Worm (Caenorhabditis elegans): ENCODE data around the gene Y116F11A.3.
A peak's percentile ranks its signal among the peaks of the same experiment; 100 is the strongest.

The Y116F11A.3 gene

DNA sequence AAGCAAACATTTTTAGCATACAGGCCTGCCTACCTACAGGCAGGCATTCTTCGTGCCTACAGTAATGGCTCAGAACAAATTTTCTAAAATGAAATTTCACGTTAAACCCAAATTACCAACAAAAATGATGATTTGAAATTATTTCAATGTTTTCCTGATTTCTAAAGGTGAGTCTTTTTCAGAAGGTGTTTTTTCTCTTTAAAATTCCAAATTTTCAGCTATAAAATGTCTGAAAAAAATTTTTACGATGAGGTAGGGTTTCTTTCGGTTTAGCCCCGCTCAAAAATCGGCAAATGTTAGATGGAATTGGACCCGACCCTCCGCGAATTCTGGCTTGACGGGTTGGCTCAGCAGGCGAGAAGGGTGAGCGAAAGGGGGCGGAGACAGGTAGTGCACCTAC lies 17.0 kb downstream of the Y116F11A.3 start, which contains the start of gene W04E12.5:
Gene W04E12.5, plus strand, starts transcription at position 301 of the 400 bp plus-strand sequence.
- TF ChIP-seq nhr-10 (tag; optimal IDR thresholded peaks at IDR 0.05) (no peak), nhr-129 (tag; optimal IDR thresholded peaks at IDR 0.05) (no peak), lsy-2 (tag; optimal IDR thresholded peaks at IDR 0.05) (no peak), mab-5 (tag; optimal IDR thresholded peaks at IDR 0.05) (no peak), nhr-237 (tag; optimal IDR thresholded peaks at IDR 0.05) (no peak), unc-55 (GFP tag; optimal IDR thresholded peaks at IDR 0.05) (no peak), sma-3 (GFP tag; optimal IDR thresholded peaks at IDR 0.05) (no peak)

DNA sequence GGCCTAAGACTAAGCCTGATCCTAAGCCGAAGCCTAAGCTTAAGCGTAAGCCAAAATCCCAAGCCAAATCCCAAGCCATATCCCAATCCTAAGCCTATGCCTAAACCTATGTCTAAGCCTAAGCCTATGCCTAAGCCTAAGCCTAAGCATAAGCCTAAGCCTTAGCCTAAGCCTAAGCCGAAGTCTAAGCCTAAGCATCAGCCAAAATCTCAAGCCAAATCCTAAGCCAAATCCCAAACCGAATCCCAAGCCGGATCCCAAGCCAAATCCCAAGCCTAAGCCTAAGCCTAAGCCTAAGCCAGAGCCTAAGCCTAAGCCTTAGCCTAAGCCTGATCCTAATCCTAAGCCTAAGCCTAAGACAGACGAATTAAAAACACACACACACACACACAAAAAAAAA lies 18.3 kb downstream of the Y116F11A.3 start:
- TF ChIP-seq ztf-4 (tag; optimal IDR thresholded peaks at IDR 0.05) (no peak), snpc-4 (tag; optimal IDR thresholded peaks at IDR 0.05) (no peak), aly-2 (tag; optimal IDR thresholded peaks at IDR 0.05) (no peak), nhr-237 (tag; optimal IDR thresholded peaks at IDR 0.05) (no peak), mab-5 (tag; optimal IDR thresholded peaks at IDR 0.05) (no peak), ceh-82 (tag; optimal IDR thresholded peaks at IDR 0.05) (no peak), nhr-129 (tag; optimal IDR thresholded peaks at IDR 0.05) (no peak), lin-39 (tag; optimal IDR thresholded peaks at IDR 0.05) (no peak), ceh-16 (tag; optimal IDR thresholded peaks at IDR 0.05) (no peak), sma-9 (GFP tag; optimal IDR thresholded peaks at IDR 0.05) (no peak), sma-9 (tag; optimal IDR thresholded peaks at IDR 0.05) (no peak), ZK546.5 (tag; optimal IDR thresholded peaks at IDR 0.05) (no peak), sma-3 (GFP tag; optimal IDR thresholded peaks at IDR 0.05) (no peak), dmd-4 (tag; optimal IDR thresholded peaks at IDR 0.05) (no peak), ztf-1 (GFP tag; conservative IDR thresholded peaks at IDR 0.05) (no peak), C34F6.9 (tag; optimal IDR thresholded peaks at IDR 0.05) (no peak), ztf-11 (tag; optimal IDR thresholded peaks at IDR 0.05) (no peak)

DNA sequence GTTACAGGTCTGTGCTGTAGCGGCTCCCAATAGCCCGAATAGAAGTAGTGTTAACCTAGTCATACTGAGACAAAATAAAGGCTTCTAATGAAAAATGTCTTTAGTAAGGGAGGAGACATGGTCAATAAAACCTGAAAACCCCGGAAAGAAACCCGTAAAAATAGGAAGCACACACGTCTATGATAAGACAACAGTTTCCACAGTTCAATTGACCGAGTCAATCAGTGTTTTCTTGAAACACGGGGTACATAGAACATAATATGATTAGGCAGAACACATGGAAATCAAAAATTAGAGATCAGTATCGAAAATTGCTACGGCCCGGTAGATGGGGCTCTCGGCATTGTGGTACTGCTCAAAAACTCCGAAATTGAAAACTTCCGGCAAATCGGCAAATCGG lies 22.3 kb downstream of the Y116F11A.3 start, which contains the start of gene clec-49:
Gene clec-49, minus strand, starts transcription at position 103 of the 400 bp plus-strand sequence.
- TF ChIP-seq nhr-77 (tag; optimal IDR thresholded peaks at IDR 0.05) (no peak), sma-9 (GFP tag; optimal IDR thresholded peaks at IDR 0.05) (peak; percentile 15), sma-9 (tag; optimal IDR thresholded peaks at IDR 0.05) (no peak)

DNA sequence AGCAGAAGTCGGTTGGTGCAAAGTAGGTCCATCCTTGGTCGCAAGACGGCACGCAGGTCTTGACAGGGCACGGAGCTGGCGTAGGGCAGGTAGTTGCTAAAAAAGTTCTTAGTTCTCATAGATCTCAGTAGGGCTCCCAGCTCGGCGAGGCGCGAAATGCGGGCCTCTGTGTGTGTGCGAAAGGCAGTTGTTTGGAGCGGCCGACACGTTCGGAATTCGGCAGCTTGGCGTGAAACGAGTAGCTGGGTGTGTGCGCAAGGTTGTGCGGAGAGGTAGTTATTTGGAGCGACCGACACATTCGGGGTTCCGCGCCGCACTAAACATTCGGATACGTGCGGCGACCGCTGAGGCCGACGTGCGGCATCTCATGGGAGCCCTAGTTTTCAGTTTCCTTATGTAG lies 24.0 kb downstream of the Y116F11A.3 start:
- TF ChIP-seq mbf-1 (tag; optimal IDR thresholded peaks at IDR 0.05) (no peak), nhr-237 (tag; optimal IDR thresholded peaks at IDR 0.05) (no peak), egl-27 (tag; optimal IDR thresholded peaks at IDR 0.05) (no peak), ceh-16 (tag; optimal IDR thresholded peaks at IDR 0.05) (no peak), Y55F3AM.14 (GFP tag; optimal IDR thresholded peaks at IDR 0.05) (no peak), zag-1 (tag; optimal IDR thresholded peaks at IDR 0.05) (no peak)

DNA sequence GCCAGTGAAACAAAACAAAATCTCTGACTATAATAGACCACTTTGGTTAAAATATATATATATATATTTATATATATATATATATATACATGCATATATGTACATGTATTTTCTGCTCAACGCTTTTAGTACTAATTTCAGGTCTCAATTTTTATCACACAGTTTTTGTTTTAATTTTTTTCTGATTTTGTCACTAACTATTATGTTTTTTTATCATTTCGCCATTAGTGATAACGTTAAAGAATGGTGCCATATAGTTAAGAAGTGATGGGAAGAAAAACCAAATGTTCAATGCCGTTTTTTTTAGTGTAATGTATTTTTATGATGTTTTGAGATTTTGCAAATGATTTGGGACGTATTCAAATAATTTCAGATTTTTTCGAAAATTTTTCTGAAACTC lies 25.5 kb downstream of the Y116F11A.3 start:
- no peak for TF ChIP-seq sem-4 (tag; optimal IDR thresholded peaks at IDR 0.05)
- no peak for TF ChIP-seq lin-13 (GFP tag; optimal IDR thresholded peaks at IDR 0.05)
- TF ChIP-seq mbf-1 (tag; optimal IDR thresholded peaks at IDR 0.05) = no peak

DNA sequence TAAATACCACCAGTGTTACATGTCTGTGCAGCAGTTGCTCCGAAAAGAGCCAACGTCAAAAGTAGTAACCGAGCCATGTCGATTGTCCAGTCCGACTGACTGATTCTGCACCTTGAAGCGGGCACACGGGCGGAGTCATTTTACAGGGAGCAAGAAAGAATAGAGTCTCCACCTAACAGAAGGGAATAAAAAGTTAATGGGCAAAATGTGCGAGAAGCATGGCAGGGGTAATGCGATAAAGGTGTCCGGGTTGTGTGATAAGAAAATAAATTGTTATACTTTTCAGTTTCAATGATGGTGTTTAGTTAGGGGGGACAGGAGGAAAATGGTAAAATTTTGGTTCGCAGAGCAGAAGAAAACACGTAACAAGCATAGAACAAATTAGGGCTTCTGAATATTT lies 26.4 kb downstream of the Y116F11A.3 start, which contains the start of gene clec-50:
Gene clec-50, minus strand, starts transcription at position 109 of the 400 bp plus-strand sequence.
- TF ChIP-seq gmeb-1 (tag; optimal IDR thresholded peaks at IDR 0.05) (peak; percentile 13), nhr-11 (tag; optimal IDR thresholded peaks at IDR 0.05) (no peak), nhr-12 (tag; optimal IDR thresholded peaks at IDR 0.05) (no peak), nhr-129 (tag; optimal IDR thresholded peaks at IDR 0.05) (no peak), sma-9 (GFP tag; optimal IDR thresholded peaks at IDR 0.05) (peak; percentile 61), sma-9 (tag; optimal IDR thresholded peaks at IDR 0.05) (no peak), ama-1 (optimal IDR thresholded peaks at IDR 0.05) (no peak), elt-3 (tag; optimal IDR thresholded peaks at IDR 0.05) (no peak), ceh-82 (tag; optimal IDR thresholded peaks at IDR 0.05) (no peak), egl-27 (tag; optimal IDR thresholded peaks at IDR 0.05) (no peak), ztf-1 (GFP tag; conservative IDR thresholded peaks at IDR 0.05) (no peak), sma-3 (GFP tag; optimal IDR thresholded peaks at IDR 0.05) (no peak), crh-2 (tag; optimal IDR thresholded peaks at IDR 0.05) (peak; percentile 10), blmp-1 (tag; optimal IDR thresholded peaks at IDR 0.05; ENCODE audit: insufficient read depth) (no peak), lin-11 (tag; optimal IDR thresholded peaks at IDR 0.05) (no peak), unc-62 (GFP tag; optimal IDR thresholded peaks at IDR 0.05) (no peak), lin-13 (GFP tag; optimal IDR thresholded peaks at IDR 0.05) (no peak), C34F6.9 (tag; optimal IDR thresholded peaks at IDR 0.05) (no peak), fos-1 (tag; optimal IDR thresholded peaks at IDR 0.05) (peak; percentile 90), unc-55 (GFP tag; optimal IDR thresholded peaks at IDR 0.05) (no peak), Y55F3AM.14 (GFP tag; optimal IDR thresholded peaks at IDR 0.05) (no peak), unc-39 (tag; optimal IDR thresholded peaks at IDR 0.05) (no peak)

Measured in whole organism, L2 larva.